Fruit fly (Drosophila melanogaster) whole organism, embryonic: ENCODE results near the gene CG14280.

Experiments used
- Antp ChIP-seq: fragments of 200-800 bp; sonication (Bioruptor generic); optimal IDR thresholded peaks from 3 replicates; lab custom pipeline; 2016; ENCODE audit warnings: missing biosample characterization, missing genetic modification characterization
- CG1024 ChIP-seq: fragments of 200-800 bp; sonication (Bioruptor generic); IDR thresholded peaks from 2 replicates; pipeline ENCODE4 v1.3.6; 2022; ENCODE audit warnings: missing biosample characterization, missing genetic modification characterization
- CG10267 ChIP-seq: fragments of 200-800 bp; sonication (Bioruptor generic); optimal IDR thresholded peaks from 2 replicates; lab custom pipeline; 2018; ENCODE audit warnings: missing biosample characterization, mild to moderate bottlenecking, missing genetic modification characterization, moderate library complexity
- CG11398 ChIP-seq: fragments of 200-800 bp; sonication (Bioruptor generic); optimal IDR thresholded peaks from 2 replicates; lab custom pipeline; 2016; ENCODE audit warnings: missing biosample characterization, missing genetic modification characterization
- CG11504 ChIP-seq: fragments of 200-800 bp; sonication (Bioruptor generic); optimal IDR thresholded peaks from 3 replicates; lab custom pipeline; 2019; ENCODE audit warnings: missing biosample characterization, mild to moderate bottlenecking, missing genetic modification characterization, moderate library complexity
- CG12104 ChIP-seq: fragments of 200-800 bp; sonication (Bioruptor generic); optimal IDR thresholded peaks from 3 replicates; lab custom pipeline; 2016; ENCODE audit warnings: missing biosample characterization, missing genetic modification characterization
- CG12236 ChIP-seq: fragments of 200-800 bp; sonication (Bioruptor generic); optimal IDR thresholded peaks from 2 replicates; lab custom pipeline; 2016; ENCODE audit warnings: missing biosample characterization, missing genetic modification characterization
- CG1233 ChIP-seq: fragments of 200-800 bp; sonication (Bioruptor generic); optimal IDR thresholded peaks from 4 replicates; lab custom pipeline; 2018; ENCODE audit warnings: missing biosample characterization, mild to moderate bottlenecking, missing genetic modification characterization
- CG12659 ChIP-seq: fragments of 200-800 bp; sonication (Bioruptor generic); optimal IDR thresholded peaks from 3 replicates; lab custom pipeline; 2017; ENCODE audit warnings: mild to moderate bottlenecking, missing biosample characterization, missing genetic modification reagents, missing genetic modification characterization
- CG14667 ChIP-seq: fragments of 200-800 bp; sonication (Bioruptor generic); IDR thresholded peaks from 2 replicates; pipeline ENCODE4 v1.3.6; 2022; ENCODE audit warnings: missing biosample characterization, missing genetic modification characterization
- CG17359 ChIP-seq: fragments of 200-800 bp; sonication (Bioruptor generic); optimal IDR thresholded peaks from 3 replicates; lab custom pipeline; 2018; ENCODE audit warnings: missing biosample characterization, mild to moderate bottlenecking, missing genetic modification characterization, moderate library complexity
- CG17612 ChIP-seq: fragments of 200-800 bp; sonication (Bioruptor generic); IDR thresholded peaks from 2 replicates; pipeline ENCODE4 v1.3.6; 2022; ENCODE audit warnings: missing biosample characterization, missing genetic modification characterization
- CG1832 ChIP-seq: fragments of 200-800 bp; sonication (Bioruptor generic); optimal IDR thresholded peaks from 2 replicates; lab custom pipeline; 2017; ENCODE audit warnings: missing biosample characterization, mild to moderate bottlenecking, missing genetic modification characterization, inconsistent platforms
- CG2120 ChIP-seq: fragments of 200-800 bp; sonication (Bioruptor generic); optimal IDR thresholded peaks from 3 replicates; lab custom pipeline; 2016; ENCODE audit warnings: missing biosample characterization, missing genetic modification characterization
- CG2199 ChIP-seq: fragments of 200-800 bp; sonication (Bioruptor generic); IDR thresholded peaks from 3 replicates; pipeline ENCODE4 v1.3.6; 2022; ENCODE audit warnings: missing biosample characterization, missing genetic modification characterization
- CG34224 ChIP-seq: fragments of 200-800 bp; sonication (Bioruptor generic); IDR thresholded peaks from 3 replicates; pipeline ENCODE4 v1.3.6; 2022; ENCODE audit warnings: missing biosample characterization, missing genetic modification characterization; ENCODE audit not compliant: partially characterized antibody
- CG6175 ChIP-seq: fragments of 200-800 bp; sonication (Bioruptor generic); IDR thresholded peaks from 3 replicates; pipeline ENCODE4 v1.3.6; 2022; ENCODE audit warnings: missing biosample characterization, missing genetic modification characterization
- CG6272 ChIP-seq: fragments of 200-800 bp; sonication (Bioruptor generic); IDR thresholded peaks from 2 replicates; pipeline ENCODE4 v1.3.6; 2022; ENCODE audit warnings: missing biosample characterization, missing genetic modification characterization
- CG6654 ChIP-seq: fragments of 200-800 bp; sonication (Bioruptor generic); optimal IDR thresholded peaks from 2 replicates; lab custom pipeline; 2017; ENCODE audit warnings: missing biosample characterization, mild to moderate bottlenecking, missing genetic modification characterization
- CG7745 ChIP-seq: fragments of 200-800 bp; sonication (Bioruptor generic); optimal IDR thresholded peaks from 2 replicates; lab custom pipeline; 2018; ENCODE audit warnings: missing biosample characterization, mild to moderate bottlenecking, missing genetic modification characterization, moderate library complexity
- H2.0 ChIP-seq: fragments of 200-800 bp; sonication (Bioruptor generic); IDR thresholded peaks from 2 replicates; pipeline ENCODE4 v1.3.6; 2022; ENCODE audit warnings: missing biosample characterization, missing genetic modification characterization
- HLH54F ChIP-seq: fragments of 200-800 bp; sonication (Bioruptor generic); optimal IDR thresholded peaks from 3 replicates; lab custom pipeline; 2016; ENCODE audit warnings: missing biosample characterization, missing genetic modification characterization
- HmgD ChIP-seq: fragments of 200-800 bp; sonication (Bioruptor generic); optimal IDR thresholded peaks from 3 replicates; lab custom pipeline; 2016; ENCODE audit warnings: missing biosample characterization, missing genetic modification characterization
- Kr ChIP-seq: fragments of 200-800 bp; sonication (Bioruptor generic); optimal IDR thresholded peaks from 2 replicates; lab custom pipeline; 2017; ENCODE audit warnings: missing biosample characterization, mild to moderate bottlenecking, missing genetic modification characterization
- Meics ChIP-seq: fragments of 200-800 bp; sonication (Bioruptor generic); optimal IDR thresholded peaks from 2 replicates; lab custom pipeline; 2017; ENCODE audit warnings: missing biosample characterization, mild to moderate bottlenecking, missing genetic modification characterization
- Myb ChIP-seq: fragments of 200-800 bp; sonication (Bioruptor generic); optimal IDR thresholded peaks from 2 replicates; lab custom pipeline; 2016; ENCODE audit warnings: missing biosample characterization, missing genetic modification characterization
- Neu2 ChIP-seq: fragments of 200-800 bp; sonication (Bioruptor generic); optimal IDR thresholded peaks from 3 replicates; lab custom pipeline; 2016; ENCODE audit warnings: missing biosample characterization, missing genetic modification characterization, borderline replicate concordance
- Nf-YC ChIP-seq: fragments of 200-800 bp; optimal IDR thresholded peaks from 3 replicates; lab custom pipeline; 2019; ENCODE audit warnings: missing biosample characterization, mild to moderate bottlenecking, missing genetic modification characterization, moderate library complexity
- Poxn ChIP-seq: fragments of 200-800 bp; sonication (Bioruptor generic); IDR thresholded peaks from 2 replicates; pipeline ENCODE4 v1.3.6; 2022; ENCODE audit warnings: missing biosample characterization, missing genetic modification characterization
- br ChIP-seq: fragments of >200 bp; optimal IDR thresholded peaks from 2 replicates; lab custom pipeline; 2017
- btn ChIP-seq: fragments of 200-800 bp; sonication (Bioruptor generic); optimal IDR thresholded peaks from 2 replicates; lab custom pipeline; 2016; ENCODE audit warnings: missing biosample characterization, missing genetic modification characterization
- chinmo ChIP-seq: fragments of 200-800 bp; sonication (Bioruptor generic); IDR thresholded peaks from 4 replicates; pipeline ENCODE4 v1.3.6; 2022; ENCODE audit warnings: missing biosample characterization, missing genetic modification characterization; ENCODE audit not compliant: partially characterized antibody
- corto ChIP-seq: fragments of 200-800 bp; sonication (Bioruptor generic); optimal IDR thresholded peaks from 2 replicates; lab custom pipeline; 2016; ENCODE audit warnings: missing biosample characterization, mild to moderate bottlenecking, missing genetic modification characterization, moderate library complexity
- dati ChIP-seq: fragments of 200-800 bp; sonication (Bioruptor generic); IDR thresholded peaks from 2 replicates; pipeline ENCODE4 v1.3.6; 2022; ENCODE audit warnings: missing biosample characterization, missing genetic modification characterization
- disco-r ChIP-seq: fragments of 200-800 bp; sonication (Bioruptor generic); optimal IDR thresholded peaks from 2 replicates; lab custom pipeline; 2016; ENCODE audit warnings: missing biosample characterization, missing genetic modification characterization
- emc ChIP-seq: fragments of 200-800 bp; sonication (Bioruptor generic); optimal IDR thresholded peaks from 2 replicates; lab custom pipeline; 2016; ENCODE audit warnings: missing biosample characterization, missing genetic modification characterization
- fd64A ChIP-seq: fragments of 200-800 bp; sonication (Bioruptor generic); optimal IDR thresholded peaks from 3 replicates; lab custom pipeline; 2018; ENCODE audit warnings: missing biosample characterization, mild to moderate bottlenecking, missing genetic modification characterization
- gcm ChIP-seq: fragments of 200-800 bp; sonication (Bioruptor generic); optimal IDR thresholded peaks from 2 replicates; lab custom pipeline; 2019; ENCODE audit warnings: missing biosample characterization, mild to moderate bottlenecking, missing genetic modification characterization, moderate library complexity
- gem ChIP-seq: fragments of 200-800 bp; sonication (Bioruptor generic); optimal IDR thresholded peaks from 2 replicates; lab custom pipeline; 2019; ENCODE audit warnings: missing biosample characterization, mild to moderate bottlenecking, missing genetic modification characterization, moderate library complexity
- lilli ChIP-seq: fragments of 200-800 bp; sonication (Bioruptor generic); optimal IDR thresholded peaks from 3 replicates; lab custom pipeline; 2016; ENCODE audit warnings: missing biosample characterization, missing genetic modification characterization
- mirr ChIP-seq: fragments of 200-800 bp; sonication (Bioruptor generic); optimal IDR thresholded peaks from 3 replicates; lab custom pipeline; 2018; ENCODE audit warnings: missing biosample characterization, mild to moderate bottlenecking, missing genetic modification characterization
- mld ChIP-seq: fragments of 200-800 bp; sonication (Bioruptor generic); IDR thresholded peaks from 3 replicates; pipeline ENCODE4 v1.3.6; 2022; ENCODE audit warnings: missing biosample characterization, missing genetic modification characterization; ENCODE audit not compliant: partially characterized antibody
- pb ChIP-seq: fragments of 200-800 bp; sonication (Bioruptor generic); optimal IDR thresholded peaks from 3 replicates; lab custom pipeline; 2016; ENCODE audit warnings: missing biosample characterization, missing genetic modification characterization
- peb ChIP-seq: fragments of 200-800 bp; sonication (Bioruptor generic); IDR thresholded peaks from 2 replicates; pipeline ENCODE4 v1.3.6; 2022; ENCODE audit warnings: missing biosample characterization, missing genetic modification characterization
- prd ChIP-seq, 3 experiments: fragments of >200 bp in 2 of 3; fragments of 200-800 bp in 1 of 3; sonication (Bioruptor generic) in 1 of 3; optimal IDR thresholded peaks in 2 of 3; IDR thresholded peaks in 1 of 3; 2 replicates in 2 of 3; 3 replicates in 1 of 3; pipeline versions ENCODE4 v1.3.6 to Lab custom; 2017 to 2022; ENCODE audit warnings: missing biosample characterization in 1 of 3, missing genetic modification characterization in 1 of 3
- run ChIP-seq: fragments of 200-800 bp; sonication (Bioruptor generic); optimal IDR thresholded peaks from 3 replicates; lab custom pipeline; 2018; ENCODE audit warnings: missing biosample characterization, mild to moderate bottlenecking, missing genetic modification characterization
- slbo ChIP-seq: fragments of 200-800 bp; sonication (Bioruptor generic); IDR thresholded peaks from 2 replicates; pipeline ENCODE4 v1.3.6; 2022; ENCODE audit warnings: missing biosample characterization, missing genetic modification characterization
- so ChIP-seq: fragments of 200-800 bp; sonication (Bioruptor generic); IDR thresholded peaks from 3 replicates; pipeline ENCODE4 v1.3.6; 2022; ENCODE audit warnings: missing biosample characterization, missing genetic modification characterization
- sr ChIP-seq: fragments of 200-800 bp; sonication (Bioruptor generic); IDR thresholded peaks from 3 replicates; pipeline ENCODE4 v1.3.6; 2022; ENCODE audit warnings: missing biosample characterization, missing genetic modification characterization
- tio ChIP-seq: fragments of 200-800 bp; sonication (Bioruptor generic); optimal IDR thresholded peaks from 2 replicates; lab custom pipeline; 2017; ENCODE audit warnings: missing biosample characterization, missing genetic modification characterization, inconsistent platforms
- tx ChIP-seq: fragments of 200-800 bp; sonication (Bioruptor generic); optimal IDR thresholded peaks from 2 replicates; lab custom pipeline; 2016; ENCODE audit warnings: missing biosample characterization, missing genetic modification characterization
- usp ChIP-seq: fragments of >200 bp; optimal IDR thresholded peaks from 2 replicates; lab custom pipeline; 2017; ENCODE audit warnings: missing biosample characterization, missing genetic modification characterization

CG14280 gene

DNA sequence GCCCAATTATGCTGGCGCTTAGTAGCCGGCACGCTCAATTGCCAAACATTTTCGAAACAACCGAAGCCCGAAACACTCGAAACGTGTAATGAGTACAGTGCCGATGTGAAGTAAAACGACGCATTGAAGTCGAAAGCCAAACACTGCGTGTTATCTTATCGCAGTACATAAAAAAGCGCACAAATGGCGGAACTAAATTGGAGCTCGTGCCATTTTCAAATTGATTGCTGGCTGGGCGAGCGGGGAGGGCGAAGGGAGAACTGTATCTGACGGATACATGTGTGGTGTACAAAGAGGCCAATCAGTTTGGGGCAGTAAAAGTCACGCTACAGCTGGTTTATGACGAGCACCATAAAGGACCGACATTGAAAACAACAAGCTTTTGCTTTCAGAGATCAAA lies 33.2 kb upstream of the CG14280 start (continued):
- TF ChIP-seq CG17612 (no peak), CG1832 (GFP tag; lab: Kevin White, UChicago) (no peak), CG12104 (GFP tag; lab: Kevin White, UChicago) (no peak), dati (no peak), disco-r (GFP tag; lab: Kevin White, UChicago) (no peak), CG1233 (GFP tag; lab: Kevin White, UChicago) (no peak), mld (GFP tag; lab: Robert Waterston, UW) (no peak), CG6654 (no peak), Neu2 (no peak), HmgD (GFP tag; lab: Kevin White, UChicago) (no peak), CG10267 (tag; lab: Kevin White, UChicago) (no peak), chinmo (GFP tag; lab: Robert Waterston, UW) (peak; percentile 91; the same call in 3 of the 4 replicates), br (lab: Kevin White, UChicago) (no peak), CG7745 (no peak), CG12236 (GFP tag; lab: Kevin White, UChicago) (no peak), mirr (GFP tag; lab: Kevin White, UChicago) (peak; percentile 98), Nf-YC (tag; lab: Kevin White, UChicago) (peak; percentile 73), CG2120 (no peak), so (GFP tag; lab: Robert Waterston, UW) (no peak), CG11398 (GFP tag; lab: Kevin White, UChicago) (no peak), Myb (no peak), HLH54F (GFP tag; lab: Kevin White, UChicago) (no peak), lilli (GFP tag; lab: Kevin White, UChicago) (no peak), CG11504 (tag; lab: Kevin White, UChicago) (no peak), gem (no peak), peb (no peak), fd64A (GFP tag; lab: Kevin White, UChicago) (no peak), CG6175 (0 out of 3 replicates have a peak, but pooled peaks have one; percentile 34), tx (GFP tag; lab: Kevin White, UChicago) (no peak), Antp (GFP tag; lab: Kevin White, UChicago) (no peak), btn (GFP tag; lab: Kevin White, UChicago) (no peak), CG6272 (no peak), corto (GFP tag; lab: Kevin White, UChicago) (no peak), pb (no peak), tio (no peak), Poxn (GFP tag; lab: Robert Waterston, UW) (no peak), CG34224 (GFP tag; lab: Robert Waterston, UW) (no peak), slbo (GFP tag; lab: Robert Waterston, UW) (no peak), prd (optimal IDR thresholded peaks at IDR 0.05; lab: Kevin White, UChicago) (no peak), prd (GFP tag; IDR thresholded peaks at IDR 0.05; lab: Robert Waterston, UW) (no peak), CG17359 (tag; lab: Kevin White, UChicago) (no peak), Meics (GFP tag; lab: Kevin White, UChicago) (no peak), usp (GFP tag; lab: Kevin White, UChicago) (no peak), sr (GFP tag; lab: Robert Waterston, UW) (no peak), CG1024 (no peak), Kr (GFP tag; lab: Kevin White, UChicago) (no peak), emc (GFP tag; lab: Kevin White, UChicago) (no peak), CG14667 (GFP tag; lab: Robert Waterston, UW) (no peak), CG2199 (GFP tag; lab: Robert Waterston, UW) (no peak), gcm (GFP tag; lab: Kevin White, UChicago) (no peak), H2.0 (GFP tag; lab: Robert Waterston, UW) (no peak), CG12659 (GFP tag; lab: Kevin White, UChicago) (no peak), run (tag; lab: Kevin White, UChicago) (no peak)
